Fruit fly (Drosophila melanogaster) whole organism, pupa: ENCODE data around the gene Cpr64Ac.

Experiments used
- CG10348 ChIP-seq: fragments of 200-800 bp; sonication (Bioruptor generic); IDR thresholded peaks from 2 replicates; pipeline ENCODE4 v1.3.6; 2022; ENCODE audit warnings: missing biosample characterization, missing genetic modification characterization
- CG13204 ChIP-seq: fragments of 200-800 bp; sonication (Bioruptor generic); optimal IDR thresholded peaks from 2 replicates; lab custom pipeline; 2018; ENCODE audit warnings: missing biosample characterization, mild to moderate bottlenecking, missing genetic modification characterization, moderate library complexity
- CG14655 ChIP-seq: fragments of 200-800 bp; sonication (Bioruptor generic); optimal IDR thresholded peaks from 3 replicates; lab custom pipeline; 2017; ENCODE audit warnings: mild to moderate bottlenecking, missing biosample characterization, missing genetic modification reagents, missing genetic modification characterization
- CG17806 ChIP-seq: fragments of 200-800 bp; sonication (Bioruptor generic); optimal IDR thresholded peaks from 2 replicates; lab custom pipeline; 2018; ENCODE audit warnings: missing biosample characterization, mild to moderate bottlenecking, missing genetic modification characterization, moderate library complexity
- CG4496 ChIP-seq: fragments of 200-800 bp; sonication (Bioruptor generic); IDR thresholded peaks from 3 replicates; pipeline ENCODE4 v1.3.6; 2022; ENCODE audit warnings: missing biosample characterization, missing genetic modification characterization
- CG8159 ChIP-seq: fragments of 200-800 bp; sonication (Bioruptor generic); optimal IDR thresholded peaks from 3 replicates; lab custom pipeline; 2018; ENCODE audit warnings: missing biosample characterization, mild to moderate bottlenecking, missing genetic modification characterization, moderate library complexity
- CG8301 ChIP-seq: fragments of 200-800 bp; sonication (Bioruptor generic); optimal IDR thresholded peaks from 2 replicates; lab custom pipeline; 2018; ENCODE audit warnings: missing biosample characterization, mild to moderate bottlenecking, missing genetic modification characterization
- EcR ChIP-seq: fragments of 200-800 bp; sonication (Bioruptor generic); optimal IDR thresholded peaks from 3 replicates; lab custom pipeline; 2019; ENCODE audit warnings: missing biosample characterization, missing genetic modification characterization, mild to moderate bottlenecking, moderate library complexity, missing genetic modification reagents
- Ets98B ChIP-seq: fragments of 200-800 bp; sonication (Bioruptor generic); IDR thresholded peaks from 2 replicates; pipeline ENCODE4 v1.3.6; 2022; ENCODE audit warnings: missing biosample characterization, missing genetic modification characterization
- Pif1A ChIP-seq: fragments of 200-800 bp; sonication (Bioruptor generic); optimal IDR thresholded peaks from 3 replicates; lab custom pipeline; 2016; ENCODE audit warnings: missing biosample characterization, missing genetic modification characterization
- fd96Ca ChIP-seq: fragments of 200-800 bp; sonication (Bioruptor generic); IDR thresholded peaks from 3 replicates; pipeline ENCODE4 v1.3.6; 2022; ENCODE audit warnings: missing biosample characterization, missing genetic modification characterization

- TF ChIP-seq CG14655 (GFP tag; lab: Kevin White, UChicago) (peak; percentile 62), CG8301 (tag; lab: Kevin White, UChicago) (no peak), CG13204 (no peak), Pif1A (GFP tag; lab: Kevin White, UChicago) (no peak), CG4496 (GFP tag; lab: Robert Waterston, UW) (peak; percentile 51; the same call in 2 of the 3 replicates), fd96Ca (GFP tag; lab: Robert Waterston, UW) (no peak), EcR (GFP tag; lab: Kevin White, UChicago) (no peak), Ets98B (GFP tag; lab: Robert Waterston, UW) (no peak), CG10348 (GFP tag; lab: Robert Waterston, UW) (no peak), CG17806 (tag; lab: Kevin White, UChicago) (no peak), CG8159 (tag; lab: Kevin White, UChicago) (peak; percentile 47)
Measured at dm6 chr3L:4177981-4178562, 34.6 kb downstream of the Cpr64Ac start, which contains the start of gene Teh4.
